Worm (Caenorhabditis elegans) whole organism, mixed stage, embryonic: Measurements from ENCODE around the gene msp-58.
"Not testable (repeated sequence)": the region's sequence is repeated elsewhere in the genome, so short reads cannot be mapped to it uniquely, and the experiment has no call there.

Experiments
- M03D4.4 ChIP-seq: sonication (generic microtip); optimal IDR thresholded peaks from 2 replicates; lab custom pipeline; 2017; ENCODE audit warnings: mild to moderate bottlenecking, missing genetic modification characterization, missing compliant biosample characterization
- blmp-1 ChIP-seq: fragments of 150-350 bp; optimal IDR thresholded peaks from 2 replicates; lab custom pipeline; 2014; ENCODE audit warnings: missing biosample characterization, missing genetic modification characterization
- ceh-43 ChIP-seq: fragments of 200-800 bp; sonication (Bioruptor generic); optimal IDR thresholded peaks from 2 replicates; lab custom pipeline; 2018; ENCODE audit warnings: mild to moderate bottlenecking, missing genetic modification characterization, moderate library complexity, missing compliant biosample characterization
- ceh-83 ChIP-seq: fragments of 200-800 bp; sonication (Bioruptor generic); optimal IDR thresholded peaks from 2 replicates; lab custom pipeline; 2018; ENCODE audit warnings: mild to moderate bottlenecking, missing genetic modification characterization, missing compliant biosample characterization
- ces-1 ChIP-seq: fragments of 150-350 bp; optimal IDR thresholded peaks from 2 replicates; lab custom pipeline; 2014; ENCODE audit warnings: missing biosample characterization, missing genetic modification reagents, missing genetic modification characterization
- cnd-1 ChIP-seq: fragments of 200-800 bp; sonication (Bioruptor generic); optimal IDR thresholded peaks from 2 replicates; lab custom pipeline; 2018; ENCODE audit warnings: mild to moderate bottlenecking, missing genetic modification characterization, missing compliant biosample characterization
- drap-1 ChIP-seq: fragments of 200-800 bp; sonication (Bioruptor generic); optimal IDR thresholded peaks from 3 replicates; lab custom pipeline; 2018; ENCODE audit warnings: mild to moderate bottlenecking, missing genetic modification characterization, missing compliant biosample characterization
- elt-1 ChIP-seq: sonication (generic microtip); optimal IDR thresholded peaks from 2 replicates; lab custom pipeline; 2017; ENCODE audit warnings: missing genetic modification characterization, mild to moderate bottlenecking, missing compliant biosample characterization, antibody characterized with exemption, moderate library complexity, borderline replicate concordance; ENCODE audit not compliant: insufficient read depth
- flh-1 ChIP-seq: fragments of 200-800 bp; sonication (Bioruptor generic); optimal IDR thresholded peaks from 2 replicates; lab custom pipeline; 2018; ENCODE audit warnings: mild to moderate bottlenecking, missing genetic modification characterization, moderate library complexity, missing compliant biosample characterization
- ham-2 ChIP-seq: fragments of 200-800 bp; sonication (Bioruptor generic); optimal IDR thresholded peaks from 2 replicates; lab custom pipeline; 2018; ENCODE audit warnings: mild to moderate bottlenecking, missing genetic modification characterization, missing compliant biosample characterization
- hlh-1 ChIP-seq: fragments of 150-350 bp; optimal IDR thresholded peaks from 2 replicates; lab custom pipeline; 2014; ENCODE audit warnings: missing biosample characterization, missing genetic modification reagents, missing genetic modification characterization
- lin-13 ChIP-seq: fragments of 150-350 bp; optimal IDR thresholded peaks from 2 replicates; lab custom pipeline; 2014; ENCODE audit warnings: missing biosample characterization, missing genetic modification characterization
- lin-32 ChIP-seq: fragments of 200-800 bp; sonication (Bioruptor generic); optimal IDR thresholded peaks from 2 replicates; lab custom pipeline; 2018; ENCODE audit warnings: mild to moderate bottlenecking, missing genetic modification characterization, missing compliant biosample characterization
- lsy-2 ChIP-seq: fragments of 150-350 bp; optimal IDR thresholded peaks from 2 replicates; lab custom pipeline; 2014; ENCODE audit warnings: missing biosample characterization, missing genetic modification characterization
- mab-5 ChIP-seq: fragments of 150-350 bp; optimal IDR thresholded peaks from 2 replicates; lab custom pipeline; 2014; ENCODE audit warnings: missing biosample characterization, missing genetic modification characterization
- mls-2 ChIP-seq: sonication (generic microtip); optimal IDR thresholded peaks from 2 replicates; lab custom pipeline; 2016; ENCODE audit warnings: mild to moderate bottlenecking, missing genetic modification characterization, moderate library complexity, missing compliant biosample characterization
- nhr-12 ChIP-seq: fragments of 150-350 bp; optimal IDR thresholded peaks from 2 replicates; lab custom pipeline; 2014; ENCODE audit warnings: missing biosample characterization, missing genetic modification characterization
- nhr-2 ChIP-seq: fragments of 150-350 bp; optimal IDR thresholded peaks from 2 replicates; lab custom pipeline; 2014; ENCODE audit warnings: missing biosample characterization, missing genetic modification characterization
- nhr-28 ChIP-seq: fragments of 150-350 bp; optimal IDR thresholded peaks from 2 replicates; lab custom pipeline; 2014; ENCODE audit warnings: missing biosample characterization, missing genetic modification characterization
- nhr-76 ChIP-seq: sonication (generic microtip); optimal IDR thresholded peaks from 2 replicates; lab custom pipeline; 2017; ENCODE audit warnings: missing biosample characterization, missing genetic modification characterization
- pha-4 ChIP-seq: fragments of 150-350 bp; optimal IDR thresholded peaks from 2 replicates; lab custom pipeline; 2018; ENCODE audit warnings: missing biosample characterization, missing genetic modification reagents, missing genetic modification characterization
- sem-2 ChIP-seq: fragments of 200-800 bp; sonication (Bioruptor generic); optimal IDR thresholded peaks from 2 replicates; lab custom pipeline; 2018; ENCODE audit warnings: mild to moderate bottlenecking, missing genetic modification characterization, missing compliant biosample characterization
- snpc-4 ChIP-seq: fragments of 150-350 bp; optimal IDR thresholded peaks from 2 replicates; lab custom pipeline; 2014; ENCODE audit warnings: missing biosample characterization, missing genetic modification characterization
- tbx-8 ChIP-seq: fragments of 200-800 bp; sonication (Bioruptor generic); optimal IDR thresholded peaks from 2 replicates; lab custom pipeline; 2018; ENCODE audit warnings: mild to moderate bottlenecking, missing genetic modification characterization, moderate library complexity, missing compliant biosample characterization
- unc-120 ChIP-seq: sonication (generic microtip); optimal IDR thresholded peaks from 2 replicates; lab custom pipeline; 2017; ENCODE audit warnings: missing genetic modification characterization, missing compliant biosample characterization; ENCODE audit not compliant: poor library complexity, severe bottlenecking
- unc-39 ChIP-seq: fragments of 150-350 bp; optimal IDR thresholded peaks from 2 replicates; lab custom pipeline; 2014; ENCODE audit warnings: missing biosample characterization, missing genetic modification characterization
- unc-62 ChIP-seq: fragments of 150-350 bp; optimal IDR thresholded peaks from 2 replicates; lab custom pipeline; 2014; ENCODE audit warnings: missing biosample characterization, missing genetic modification reagents, missing genetic modification characterization
- zip-8 ChIP-seq: fragments of 150-350 bp; optimal IDR thresholded peaks from 2 replicates; lab custom pipeline; 2014; ENCODE audit warnings: missing biosample characterization, missing genetic modification characterization
- ztf-11 ChIP-seq: fragments of 150-350 bp; optimal IDR thresholded peaks from 2 replicates; lab custom pipeline; 2014; ENCODE audit warnings: missing biosample characterization, missing genetic modification characterization

The msp-58 gene

ce11 chrIV:5294467-5294866 is 13.9 kb upstream of the msp-58 start:
- TF ChIP-seq mls-2 (tag; lab: Kevin White, UChicago), result no peak

- not testable (repeated sequence) for TF ChIP-seq mls-2 (tag; lab: Kevin White, UChicago); ceh-83 (GFP tag; lab: Kevin White, UChicago); snpc-4 (tag; lab: Kevin White, UChicago)
Measured at ce11 chrIV:5295240-5295639, 13.2 kb upstream of the msp-58 start, which contains the start of gene msp-51. Gene msp-51 (minus strand): TSS chrIV:5295340.

ce11 chrIV:5297436-5298012 is 10.9 kb upstream of the msp-58 start, which contains the start of the genes ZK354.6 and msp-113:
Gene ZK354.6 (minus strand): TSS chrIV:5297536.
Gene msp-113 (plus strand): TSS chrIV:5297962.
- TF ChIP-seq drap-1 (no peak), ceh-43 (no peak), ham-2 (GFP tag; lab: Kevin White, UChicago) (no peak), zip-8 (tag; lab: Kevin White, UChicago) (no peak), nhr-2 (tag; lab: Kevin White, UChicago) (no peak), pha-4 (no peak), cnd-1 (tag; lab: Kevin White, UChicago) (no peak), hlh-1 (tag; lab: Kevin White, UChicago) (no peak), nhr-12 (tag; lab: Kevin White, UChicago) (no peak), lsy-2 (tag; lab: Kevin White, UChicago) (no peak), sem-2 (no peak), blmp-1 (no peak), tbx-8 (GFP tag; lab: Kevin White, UChicago) (no peak)

- TF ChIP-seq tbx-8 (GFP tag; lab: Kevin White, UChicago) (no peak), ceh-43 (no peak), unc-120 (tag; lab: Kevin White, UChicago) (no peak), sem-2 (no peak), unc-39 (tag; lab: Kevin White, UChicago) (no peak), ham-2 (GFP tag; lab: Kevin White, UChicago) (no peak), elt-1 (tag; lab: Kevin White, UChicago) (no peak), nhr-76 (tag; lab: Kevin White, UChicago) (no peak), M03D4.4 (tag; lab: Kevin White, UChicago) (no peak), mls-2 (tag; lab: Kevin White, UChicago) (no peak), ztf-11 (no peak), mab-5 (tag; lab: Kevin White, UChicago) (no peak), lin-13 (no peak), nhr-2 (tag; lab: Kevin White, UChicago) (no peak)
Measured at ce11 chrIV:5303030-5303429, 5.4 kb upstream of the msp-58 start, which contains the start of gene ZK354.7. Gene ZK354.7 (minus strand): TSS chrIV:5303130.

- TF ChIP-seq flh-1 (GFP tag; lab: Kevin White, UChicago) (no peak), M03D4.4 (tag; lab: Kevin White, UChicago) (no peak), unc-120 (tag; lab: Kevin White, UChicago) (no peak), cnd-1 (tag; lab: Kevin White, UChicago) (no peak), sem-2 (no peak), drap-1 (no peak)
Measured at ce11 chrIV:5306040-5306439, 2.4 kb upstream of the msp-58 start, which contains the start of gene ZK354.8. Gene ZK354.8 (minus strand): TSS chrIV:5306140.

- no peak for TF ChIP-seq elt-1 (tag; lab: Kevin White, UChicago)
- TF ChIP-seq nhr-12 (tag; lab: Kevin White, UChicago), result no peak
- TF ChIP-seq lin-32 (GFP tag; lab: Kevin White, UChicago), result no peak
- no peak for TF ChIP-seq hlh-1 (tag; lab: Kevin White, UChicago)
- TF ChIP-seq pha-4, result no peak
- TF ChIP-seq snpc-4 (tag; lab: Kevin White, UChicago), result no peak
- TF ChIP-seq unc-62 (GFP tag; lab: Kevin White, UChicago), result no peak
- TF ChIP-seq ceh-83 (GFP tag; lab: Kevin White, UChicago), result no peak
- no peak for TF ChIP-seq ces-1 (GFP tag; lab: Kevin White, UChicago)
- TF ChIP-seq sem-2, result no peak
- TF ChIP-seq mab-5 (tag; lab: Kevin White, UChicago), result no peak
- no peak for TF ChIP-seq zip-8 (tag; lab: Kevin White, UChicago)
- TF ChIP-seq nhr-76 (tag; lab: Kevin White, UChicago), result no peak
- no peak for TF ChIP-seq ham-2 (GFP tag; lab: Kevin White, UChicago)
- TF ChIP-seq nhr-28 (tag; lab: Kevin White, UChicago), result no peak
Measured at ce11 chrIV:5309742-5310141, 1.3 kb downstream of the msp-58 start, which contains the start of gene ZK354.3. Gene ZK354.3 (plus strand): TSS chrIV:5310042.
